Worm (Caenorhabditis elegans): ENCODE results near the gene mlcd-1.

DNA sequence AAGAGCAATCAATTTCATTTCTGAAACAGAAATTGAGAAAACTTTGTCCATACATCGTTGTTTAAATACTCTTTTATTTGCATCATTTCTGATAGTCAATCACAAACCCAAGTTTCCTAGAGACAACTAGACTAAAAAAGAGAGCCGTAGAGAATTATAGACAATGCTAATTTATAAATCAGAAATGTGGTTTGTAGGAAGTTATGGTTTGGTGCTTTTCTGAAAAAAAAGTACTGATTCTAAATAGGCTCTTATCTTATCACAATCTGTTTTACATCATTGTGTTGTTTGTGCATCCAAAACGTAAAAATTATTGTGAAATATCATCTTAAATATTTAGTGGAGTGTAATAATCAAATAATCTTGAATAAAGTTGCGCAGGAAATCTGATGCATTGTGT lies 27.3 kb downstream of the mlcd-1 start, which contains the start of gene ugt-62:
- TF ChIP-seq mab-5 (tag; optimal IDR thresholded peaks at IDR 0.05): no peak
- TF ChIP-seq lsy-2 (tag; optimal IDR thresholded peaks at IDR 0.05): no peak
- no peak for TF ChIP-seq unc-39 (tag; optimal IDR thresholded peaks at IDR 0.05)
- no peak for TF ChIP-seq unc-62 (GFP tag; optimal IDR thresholded peaks at IDR 0.05)
- TF ChIP-seq nhr-237 (tag; optimal IDR thresholded peaks at IDR 0.05): no peak
- no peak for TF ChIP-seq ces-1 (GFP tag; optimal IDR thresholded peaks at IDR 0.05)
- TF ChIP-seq nhr-12 (tag; optimal IDR thresholded peaks at IDR 0.05): no peak
- no peak for TF ChIP-seq hlh-1 (tag; optimal IDR thresholded peaks at IDR 0.05)
- no peak for TF ChIP-seq pha-4 (tag; optimal IDR thresholded peaks at IDR 0.05)
- TF ChIP-seq unc-120 (tag; optimal IDR thresholded peaks at IDR 0.05; ENCODE audit: poor library complexity, severe bottlenecking): no peak
- no peak for TF ChIP-seq nhr-76 (tag; optimal IDR thresholded peaks at IDR 0.05)
- no peak for TF ChIP-seq elt-3 (tag; optimal IDR thresholded peaks at IDR 0.05)
- TF ChIP-seq ztf-11 (tag; optimal IDR thresholded peaks at IDR 0.05): no peak
- TF ChIP-seq snpc-4 (tag; optimal IDR thresholded peaks at IDR 0.05): no peak
